Fruit fly (Drosophila melanogaster): ENCODE results near the gene btsz.

Gene btsz

DNA sequence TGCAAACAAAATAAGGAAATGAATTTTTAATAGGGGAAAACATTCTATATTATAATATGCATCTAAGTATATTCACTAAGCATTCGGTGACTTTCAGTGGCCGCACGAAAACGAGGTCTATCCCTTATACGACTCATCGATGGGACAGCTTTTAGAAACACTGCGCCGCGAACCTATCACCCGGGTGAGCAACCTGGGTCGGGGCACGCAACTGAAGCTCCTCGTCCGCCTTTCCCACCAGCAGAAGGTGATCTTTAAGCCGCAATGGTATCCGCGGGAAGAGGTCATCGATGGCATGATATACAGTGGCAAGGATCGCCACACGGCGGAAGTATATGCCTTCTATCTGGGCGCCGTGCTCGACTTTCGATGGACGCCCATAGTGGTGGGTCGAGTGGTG lies 5.6 kb upstream of the btsz start:
- TF ChIP-seq CTCF (optimal IDR thresholded peaks at IDR 0.05) (no peak), CG8478 (optimal IDR thresholded peaks at IDR 0.05) (no peak)

DNA sequence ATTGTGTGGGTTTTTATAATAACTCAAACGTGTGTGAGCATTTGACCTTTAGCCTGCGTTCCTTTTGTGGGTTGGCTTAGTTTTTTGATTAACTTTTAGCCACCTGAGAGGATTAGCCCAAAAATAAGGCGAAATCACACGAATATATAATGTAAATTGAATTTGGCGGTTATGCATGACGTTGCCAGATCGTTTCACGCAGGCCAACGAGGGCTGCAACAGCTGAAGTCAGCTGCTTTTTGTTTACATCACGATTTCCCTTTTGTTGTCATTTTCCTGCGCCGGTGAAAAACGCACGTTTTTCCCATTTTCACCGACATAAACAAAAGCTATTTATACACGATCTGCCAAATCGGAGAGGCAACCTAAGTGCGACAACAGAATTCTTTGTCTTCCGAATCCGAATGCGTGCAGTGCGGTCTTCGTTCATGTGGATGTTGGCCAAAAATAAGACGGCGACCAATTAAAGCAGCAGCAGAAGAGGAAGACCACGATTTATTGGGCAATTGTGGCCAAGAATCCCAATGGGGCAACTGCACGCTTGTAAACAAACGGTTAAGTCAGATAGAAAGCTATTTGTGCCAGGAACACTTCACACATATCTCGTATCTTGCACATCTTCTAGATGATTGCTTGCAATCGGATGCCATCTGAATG lies 4.0 kb upstream of the btsz start, which contains the start of gene CG3631:
TSS of gene CG3631 (plus strand) at position 251 of the 657 bp plus-strand sequence.
- TF ChIP-seq CTCF (optimal IDR thresholded peaks at IDR 0.05) (no peak), CG8478 (optimal IDR thresholded peaks at IDR 0.05) (no peak)

DNA sequence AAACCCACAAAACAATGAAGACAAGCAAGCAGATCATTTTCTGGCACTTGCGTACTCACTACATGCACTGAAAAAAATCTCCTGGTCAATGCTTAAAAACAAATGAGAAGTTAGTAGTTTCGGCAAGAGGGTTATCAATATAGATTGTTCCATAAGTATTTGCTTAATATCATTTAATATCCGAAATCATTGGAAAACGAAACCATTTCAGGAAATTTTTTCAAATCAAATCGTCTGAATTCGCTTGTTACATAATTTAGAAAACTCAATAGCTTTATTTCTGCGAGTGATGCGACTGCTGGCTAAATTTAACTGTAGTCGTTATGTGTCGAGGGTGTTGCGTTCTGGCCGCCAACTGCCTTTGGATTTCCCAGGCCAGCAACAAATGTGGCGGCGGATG lies 2.9 kb upstream of the btsz start:
- TF ChIP-seq CG8478 (optimal IDR thresholded peaks at IDR 0.05) (no peak), CTCF (optimal IDR thresholded peaks at IDR 0.05) (no peak)

DNA sequence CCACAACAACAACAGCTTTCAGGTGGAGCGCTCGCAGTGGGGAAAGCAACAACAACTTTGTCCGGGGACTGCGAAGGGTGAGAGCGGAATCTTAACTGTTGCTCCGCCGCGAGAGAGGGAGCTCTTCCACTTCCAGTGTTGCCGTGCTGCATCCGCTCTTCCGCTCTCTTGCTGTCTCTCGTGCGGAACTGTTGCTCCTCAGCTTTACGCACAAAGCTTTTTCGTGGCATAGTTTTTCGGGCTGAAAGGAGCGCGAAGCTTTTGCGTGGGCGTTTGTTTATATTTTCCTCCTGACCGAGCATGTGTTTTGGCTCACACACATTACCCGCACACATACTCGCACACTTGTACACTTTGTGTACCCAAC lies 660 bp upstream of the btsz start:
- no peak for TF ChIP-seq CTCF (optimal IDR thresholded peaks at IDR 0.05)
- no peak for TF ChIP-seq CG8478 (optimal IDR thresholded peaks at IDR 0.05)

DNA sequence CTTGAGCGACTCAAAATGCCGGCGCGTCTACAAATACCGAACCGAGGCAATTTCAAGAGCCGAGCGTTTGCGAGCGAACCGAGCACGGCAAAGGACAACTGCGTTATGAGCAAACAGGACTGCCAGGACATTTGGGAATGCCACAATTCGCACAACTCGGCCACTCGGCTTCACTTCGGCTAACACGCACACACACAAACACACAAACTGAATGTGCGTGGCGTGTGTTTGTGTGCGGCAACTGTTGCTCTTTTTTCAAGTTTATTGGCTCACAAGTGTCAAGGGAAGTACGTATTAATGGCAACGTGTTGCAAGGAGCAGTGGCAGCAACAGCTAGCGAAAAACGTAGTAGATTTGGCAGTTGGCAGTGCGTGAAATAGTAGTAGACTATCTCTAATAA lies 1.9 kb downstream of the btsz start:
- TF ChIP-seq CG8478 (optimal IDR thresholded peaks at IDR 0.05) (no peak), CTCF (optimal IDR thresholded peaks at IDR 0.05) (no peak)

DNA sequence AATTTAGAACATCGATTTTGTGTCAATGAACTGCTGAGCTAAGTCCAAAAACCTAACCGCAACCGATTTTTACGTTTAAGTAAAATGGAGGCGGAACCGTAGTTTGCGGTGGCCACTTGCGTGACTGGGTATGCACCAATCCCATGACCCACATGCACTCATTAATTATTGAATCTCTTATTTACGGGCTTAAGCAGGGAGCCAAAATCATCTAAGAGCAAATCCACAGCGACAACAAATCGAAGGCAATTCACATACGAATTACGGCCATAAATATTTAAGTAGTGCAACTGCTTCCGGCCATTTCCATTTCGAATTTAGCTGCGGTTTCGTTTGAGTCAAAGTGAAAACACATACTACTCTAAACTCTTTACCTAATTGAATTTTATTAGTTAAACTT lies 10.5 kb downstream of the btsz start:
- no peak for TF ChIP-seq CTCF (optimal IDR thresholded peaks at IDR 0.05)
- no peak for TF ChIP-seq CG8478 (optimal IDR thresholded peaks at IDR 0.05)

DNA sequence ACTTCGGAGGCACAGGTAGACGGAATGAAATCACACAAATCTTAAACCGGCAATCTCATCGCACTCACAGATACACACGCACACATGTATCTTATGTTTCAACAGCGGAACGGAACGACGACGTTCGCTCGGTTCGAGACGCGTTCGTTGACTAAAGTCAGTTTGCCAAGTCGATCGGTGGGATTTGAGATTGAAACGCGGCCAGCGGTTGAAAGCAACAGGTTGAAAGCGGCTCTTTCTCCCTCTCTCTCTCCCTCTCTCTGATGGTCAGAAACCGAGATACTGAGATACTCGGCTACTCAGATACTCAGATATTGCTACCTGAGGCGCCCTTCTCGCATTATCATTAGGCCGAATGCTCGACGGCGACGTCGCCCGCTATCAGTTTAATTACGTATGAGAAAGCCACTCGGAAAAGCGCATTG lies 21.5 kb downstream of the btsz start:
- TF ChIP-seq CTCF (optimal IDR thresholded peaks at IDR 0.05) (no peak), CG8478 (optimal IDR thresholded peaks at IDR 0.05) (no peak)

DNA sequence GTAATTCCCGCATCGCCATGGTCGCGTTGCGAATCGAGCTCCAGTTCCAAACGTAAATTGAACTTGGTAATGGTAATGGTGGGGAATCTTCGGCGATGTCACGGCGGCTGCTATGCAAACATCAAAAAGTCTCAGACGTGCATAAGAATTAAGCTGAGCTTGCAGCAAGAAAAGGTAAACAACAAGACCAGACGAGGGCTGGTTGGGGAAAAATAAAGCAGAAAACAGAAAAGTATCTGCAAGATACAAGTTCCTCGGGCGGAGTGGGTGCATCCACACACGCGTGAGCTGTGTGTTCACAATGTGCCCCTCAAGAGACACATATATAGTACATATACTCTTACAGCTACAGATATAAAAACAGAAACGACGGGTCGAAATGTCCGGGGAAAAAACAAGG lies 22.7 kb downstream of the btsz start:
- TF ChIP-seq CTCF (optimal IDR thresholded peaks at IDR 0.05) (no peak), CG8478 (optimal IDR thresholded peaks at IDR 0.05) (no peak)

DNA sequence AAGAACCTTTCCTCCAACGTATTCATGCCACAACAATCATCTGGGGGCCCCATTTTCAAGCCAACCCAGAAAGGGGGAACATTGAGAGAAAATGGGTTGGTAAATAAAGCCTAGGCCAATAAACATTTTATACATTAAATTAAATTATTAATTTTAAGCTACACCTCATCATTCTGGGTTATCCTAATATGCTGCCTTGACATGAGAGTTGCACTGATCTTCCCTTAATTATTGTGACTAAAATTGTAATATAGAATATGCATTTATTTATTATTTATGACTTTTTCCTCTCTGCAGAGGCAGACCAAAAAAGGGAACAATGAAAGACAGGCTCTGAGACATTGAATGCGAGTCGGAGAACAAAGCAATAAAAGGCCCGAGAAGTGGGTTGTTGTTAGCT lies 27.4 kb downstream of the btsz start:
- TF ChIP-seq CG8478 (optimal IDR thresholded peaks at IDR 0.05) = no peak
- no peak for TF ChIP-seq CTCF (optimal IDR thresholded peaks at IDR 0.05)

DNA sequence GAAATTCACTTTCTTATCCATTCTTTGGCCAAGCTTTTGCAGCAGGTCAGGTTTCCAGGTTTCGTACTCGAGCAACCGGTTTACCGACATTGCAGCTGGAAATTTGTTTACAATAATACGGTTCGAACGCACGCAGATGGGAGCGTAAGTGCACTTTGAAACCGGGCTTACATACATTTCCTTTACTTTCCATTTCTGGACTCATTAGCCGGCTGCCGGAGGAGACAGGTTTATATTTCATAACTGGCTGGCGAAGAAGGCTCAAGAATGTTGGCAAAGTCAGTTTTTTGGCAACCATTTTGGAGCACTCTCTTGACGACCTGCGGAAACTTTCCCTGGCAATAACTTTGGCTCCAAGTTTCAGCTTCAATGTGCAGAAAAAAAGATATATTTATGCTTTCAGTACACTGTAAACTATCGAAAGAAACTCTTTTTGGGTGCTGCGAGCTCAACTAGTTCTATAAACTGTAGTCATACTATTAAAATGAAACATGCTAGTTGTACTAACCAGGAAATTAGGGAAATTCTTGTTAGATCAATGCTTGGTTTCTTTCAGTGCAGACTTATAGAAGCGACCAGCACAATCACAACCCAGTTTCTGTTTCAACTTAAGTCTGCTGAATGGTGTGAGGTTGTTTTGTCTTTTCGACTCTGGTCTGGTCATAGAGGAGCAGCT lies 28.2 kb downstream of the btsz start:
- TF ChIP-seq CTCF (optimal IDR thresholded peaks at IDR 0.05) (no peak), CG8478 (optimal IDR thresholded peaks at IDR 0.05) (no peak)

DNA sequence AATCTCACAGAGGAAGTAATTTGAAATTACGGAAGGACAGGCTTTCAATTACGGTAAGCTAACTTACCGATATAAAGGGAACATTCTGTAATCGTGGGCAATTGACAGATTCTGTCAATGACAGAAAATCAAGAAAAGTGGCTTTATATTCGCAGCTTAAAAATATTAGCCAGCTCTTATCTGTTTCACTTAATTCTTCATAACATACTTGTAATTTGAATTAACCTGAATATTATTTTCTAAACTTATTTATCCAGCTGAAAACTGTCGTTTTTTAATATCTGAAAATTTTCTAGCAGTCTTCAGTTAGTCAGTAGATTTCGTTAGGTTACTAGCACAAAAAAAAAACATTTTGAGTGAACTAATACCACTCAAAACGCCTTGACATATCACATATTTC lies 30.5 kb downstream of the btsz start, which contains the start of gene CG3610:
TSS of gene CG3610 (plus strand) at position 301 of the 400 bp plus-strand sequence.
- no peak for TF ChIP-seq CTCF (optimal IDR thresholded peaks at IDR 0.05)

DNA sequence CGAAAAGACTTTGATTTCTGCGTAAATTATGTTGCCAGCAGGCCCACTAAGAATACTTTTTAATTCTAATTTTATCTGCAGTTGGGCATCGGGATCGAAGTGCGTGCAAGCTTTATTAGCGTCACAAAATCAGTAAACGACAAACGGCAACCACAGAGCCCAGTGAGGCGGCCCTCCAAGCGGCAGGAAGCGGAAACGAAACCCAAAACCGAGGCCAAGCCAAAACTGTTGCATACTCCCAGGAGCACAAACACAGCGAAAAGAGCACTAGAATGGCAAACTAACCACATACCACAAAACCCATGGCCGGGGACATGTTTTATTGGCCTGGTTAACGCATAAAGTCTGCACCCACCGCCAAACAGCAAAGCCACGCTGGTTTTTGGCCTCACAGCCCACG lies 43.0 kb downstream of the btsz start:
- TF ChIP-seq CTCF (optimal IDR thresholded peaks at IDR 0.05) (peak; percentile 17 to 55), CG8478 (optimal IDR thresholded peaks at IDR 0.05) (no peak)

DNA sequence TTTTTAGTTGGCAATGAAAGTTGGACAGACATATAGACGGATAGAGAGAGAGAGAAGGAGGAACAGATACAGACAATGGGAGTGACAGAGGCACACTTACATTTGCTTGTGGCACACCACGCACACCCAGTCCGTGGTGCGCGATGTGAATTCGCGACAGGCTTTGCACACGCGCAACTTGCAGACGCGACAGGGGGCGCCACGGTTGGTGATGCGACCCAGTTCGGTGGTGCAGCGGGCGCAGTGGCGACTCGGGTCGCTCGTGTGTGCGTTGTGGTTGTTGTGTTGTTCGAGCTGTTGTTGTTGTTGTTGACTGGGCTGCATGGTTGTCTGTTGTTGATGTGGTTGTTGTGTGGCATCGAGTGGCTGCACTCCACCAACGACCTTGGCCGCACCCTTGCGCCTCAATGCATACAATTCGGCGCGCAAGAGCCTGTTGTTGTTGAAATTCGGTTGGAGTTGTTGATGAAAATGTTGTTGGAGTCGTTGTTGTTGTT lies 45.0 kb downstream of the btsz start:
- TF ChIP-seq CTCF (optimal IDR thresholded peaks at IDR 0.05) (peak; percentile 4 to 11), CG8478 (optimal IDR thresholded peaks at IDR 0.05) (no peak)

DNA sequence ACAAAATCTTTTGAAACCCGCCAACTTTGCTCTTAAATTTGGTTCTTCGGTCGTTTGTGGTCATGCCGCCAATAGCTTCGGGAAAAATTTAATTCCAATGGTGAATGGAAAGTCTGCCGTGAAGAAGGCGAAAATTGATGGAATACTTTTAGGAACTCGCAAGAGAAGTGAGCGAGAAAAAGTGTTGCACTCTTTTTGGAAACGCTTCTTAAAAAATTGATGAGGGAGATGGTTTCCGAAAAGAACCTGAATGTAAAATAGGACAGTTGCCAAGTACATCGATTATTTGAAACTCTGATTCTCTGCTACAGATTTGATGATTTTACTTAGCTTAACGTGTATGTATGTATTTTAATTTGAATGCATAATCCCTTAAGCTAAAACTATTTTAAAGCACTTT lies 52.3 kb downstream of the btsz start:
- TF ChIP-seq CG8478 (optimal IDR thresholded peaks at IDR 0.05) = no peak
- peak; percentile 51 to 65 for TF ChIP-seq CTCF (optimal IDR thresholded peaks at IDR 0.05)

DNA sequence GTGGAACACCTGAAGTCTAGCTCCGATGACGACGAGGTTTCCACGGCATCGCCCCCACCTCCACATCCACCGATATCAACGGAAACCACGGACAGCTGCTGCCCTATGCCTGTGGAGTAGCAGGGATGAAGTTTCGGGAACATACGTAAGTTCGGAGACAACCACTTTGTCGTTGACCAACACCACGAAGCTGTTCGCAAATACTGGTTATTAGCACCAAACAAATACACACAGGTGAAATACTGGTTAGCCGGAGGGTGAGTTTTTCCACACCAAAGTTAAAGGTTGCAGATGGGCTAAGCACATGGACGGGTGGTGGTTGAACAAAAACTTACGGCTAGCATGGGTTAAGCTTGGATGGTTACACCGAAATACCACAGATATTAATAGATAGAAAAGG lies 54.1 kb downstream of the btsz start:
- TF ChIP-seq CG8478 (optimal IDR thresholded peaks at IDR 0.05) (no peak), CTCF (optimal IDR thresholded peaks at IDR 0.05) (no peak)

DNA sequence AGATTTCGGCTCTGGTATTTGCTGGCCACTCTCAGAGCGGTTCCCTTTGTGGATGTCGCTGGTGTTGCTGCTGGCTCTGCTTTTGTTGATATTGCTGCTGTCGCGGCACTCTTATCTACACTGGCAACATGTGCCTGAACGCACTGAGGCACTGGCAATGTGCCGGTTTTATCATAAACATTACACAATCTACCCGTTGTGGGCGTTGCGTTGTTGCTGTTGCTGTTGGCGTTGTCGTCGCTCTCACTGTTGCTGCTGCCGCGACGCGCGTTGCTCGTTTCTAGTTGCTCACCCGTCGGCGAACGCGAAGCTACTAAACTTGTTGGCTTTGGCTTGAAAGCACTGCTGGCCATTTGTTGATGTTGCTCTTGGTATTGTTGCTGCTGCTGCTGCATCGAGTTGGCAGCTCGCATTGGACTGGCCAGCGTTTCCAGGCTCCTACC lies 55.6 kb downstream of the btsz start:
- no peak for TF ChIP-seq CG8478 (optimal IDR thresholded peaks at IDR 0.05)
- TF ChIP-seq CTCF (optimal IDR thresholded peaks at IDR 0.05) = no peak
